Worm (Caenorhabditis elegans): Measurements from ENCODE around the gene W06H8.2.

W06H8.2 gene

ce11 chrV:6247397-6247796 is 40.8 kb downstream of the W06H8.2 start (continued):
- TF ChIP-seq let-526 (GFP tag; IDR thresholded peaks at IDR 0.05) = no peak
- peak; percentile 81 for TF ChIP-seq somi-1 (GFP tag; optimal IDR thresholded peaks at IDR 0.05)
- TF ChIP-seq F22D6.2 (tag; optimal IDR thresholded peaks at IDR 0.05) = peak; percentile 22
- TF ChIP-seq ZK185.1 (tag; optimal IDR thresholded peaks at IDR 0.05; ENCODE audit: poor library complexity, severe bottlenecking) = no peak
- no peak for TF ChIP-seq lir-1 (GFP tag; conservative IDR thresholded peaks at IDR 0.05)
- TF ChIP-seq nhr-80 (tag; optimal IDR thresholded peaks at IDR 0.05) = peak; percentile 60
- TF ChIP-seq lag-1 (GFP tag; IDR thresholded peaks at IDR 0.05) = no peak
- no peak for TF ChIP-seq cebp-1 (GFP tag; IDR thresholded peaks at IDR 0.05)
- TF ChIP-seq cebp-1 (tag; optimal IDR thresholded peaks at IDR 0.05) = peak; percentile 5
- no peak for TF ChIP-seq B0035.1 (tag; optimal IDR thresholded peaks at IDR 0.05)
- peak; percentile 35; the same call in 1 of the 2 replicates for TF ChIP-seq hmg-1.2 (GFP tag; IDR thresholded peaks at IDR 0.05)
- TF ChIP-seq zim-3 (tag; optimal IDR thresholded peaks at IDR 0.05) = no peak

ce11 chrV:6248714-6249113 is 42.2 kb downstream of the W06H8.2 start:
- TF ChIP-seq ztf-28 (GFP tag; IDR thresholded peaks at IDR 0.05) (0 out of 2 replicates have a peak, but pooled peaks have one; percentile 32), F33H1.4 (GFP tag; IDR thresholded peaks at IDR 0.05) (no peak)

ce11 chrV:6249135-6249534 is 42.6 kb downstream of the W06H8.2 start:
- TF ChIP-seq let-526 (GFP tag; IDR thresholded peaks at IDR 0.05) (no peak), lin-26 (GFP tag; IDR thresholded peaks at IDR 0.05) (no peak)

ce11 chrV:6250959-6251598 is 44.5 kb downstream of the W06H8.2 start:
- no peak for TF ChIP-seq F49E8.2 (tag; optimal IDR thresholded peaks at IDR 0.05; ENCODE audit: insufficient read depth)
- peak; percentile 88 for TF ChIP-seq nhr-80 (tag; optimal IDR thresholded peaks at IDR 0.05)
- TF ChIP-seq aptf-2 (GFP tag; conservative IDR thresholded peaks at IDR 0.05) = no peak
- peak; percentile 24 for TF ChIP-seq madf-10 (tag; optimal IDR thresholded peaks at IDR 0.05)
- peak in 1 of 2 experiments; percentile 54 for TF ChIP-seq let-607 (tag; optimal IDR thresholded peaks at IDR 0.05)
- TF ChIP-seq dox-1 (GFP tag; IDR thresholded peaks at IDR 0.05) = no peak
- no peak for TF ChIP-seq nhr-179 (tag; optimal IDR thresholded peaks at IDR 0.05)

- TF ChIP-seq nhr-120 (GFP tag; IDR thresholded peaks at IDR 0.05) (no peak), bed-1 (GFP tag; IDR thresholded peaks at IDR 0.05) (no peak), dpff-1 (tag; optimal IDR thresholded peaks at IDR 0.05) (no peak), sea-2 (GFP tag; IDR thresholded peaks at IDR 0.05) (no peak), lag-1 (GFP tag; IDR thresholded peaks at IDR 0.05) (no peak), bed-2 (GFP tag; IDR thresholded peaks at IDR 0.05) (no peak), zim-3 (tag; optimal IDR thresholded peaks at IDR 0.05) (no peak), mes-4 (tag; optimal IDR thresholded peaks at IDR 0.05) (no peak), Y56A3A.18 (GFP tag; IDR thresholded peaks at IDR 0.05) (no peak), cebp-2 (GFP tag; IDR thresholded peaks at IDR 0.05) (no peak), F10E7.11 (tag; optimal IDR thresholded peaks at IDR 0.05) (no peak), rpc-1 (optimal IDR thresholded peaks at IDR 0.05) (no peak), rpc-1 (tag; optimal IDR thresholded peaks at IDR 0.05) (no peak), hsf-1 (GFP tag; IDR thresholded peaks at IDR 0.05) (no peak), aptf-3 (GFP tag; IDR thresholded peaks at IDR 0.05) (no peak), C06A6.2 (GFP tag; conservative IDR thresholded peaks at IDR 0.05) (no peak), ztf-18 (tag; optimal IDR thresholded peaks at IDR 0.05) (no peak)
Observed at ce11 chrV:6253936-6254335, 47.4 kb downstream of the W06H8.2 start.
